Worm (Caenorhabditis elegans): Measurements from ENCODE around the gene ztf-22.
"Not testable (repeated sequence)": the region's sequence is repeated elsewhere in the genome, so short reads cannot be mapped to it uniquely, and the experiment has no call there.

ztf-22 gene

ce11 chrII:13315637-13316523 is 30.3 kb upstream of the ztf-22 start:
- TF ChIP-seq ceh-39 (tag; optimal IDR thresholded peaks at IDR 0.05) (peak; percentile 90), ces-1 (GFP tag; optimal IDR thresholded peaks at IDR 0.05) (peak; percentile 47), hlh-1 (tag; optimal IDR thresholded peaks at IDR 0.05) (no peak)

- TF ChIP-seq blmp-1 (tag; optimal IDR thresholded peaks at IDR 0.05) (no peak), sptf-1 (tag; optimal IDR thresholded peaks at IDR 0.05) (peak; percentile 34)
Observed at ce11 chrII:13310230-13310629, 24.6 kb upstream of the ztf-22 start.

ce11 chrII:13308990-13309389 is 23.4 kb upstream of the ztf-22 start, which contains the start of gene faxc-2:
TSS of gene faxc-2 (plus strand) at chrII:13309290.
- not testable (repeated sequence) for TF ChIP-seq mab-5, M03D4.4, ceh-39 (tag; optimal IDR thresholded peaks at IDR 0.05)

ce11 chrII:13304339-13304938 is 18.8 kb upstream of the ztf-22 start:
- TF ChIP-seq blmp-1 (tag; optimal IDR thresholded peaks at IDR 0.05): no peak
- no peak for TF ChIP-seq lsy-2 (tag; optimal IDR thresholded peaks at IDR 0.05)
- TF ChIP-seq nhr-237 (tag; optimal IDR thresholded peaks at IDR 0.05): no peak
- no peak for TF ChIP-seq zip-8 (tag; optimal IDR thresholded peaks at IDR 0.05)
- TF ChIP-seq nhr-28 (tag; optimal IDR thresholded peaks at IDR 0.05): no peak
- TF ChIP-seq drap-1 (GFP tag; optimal IDR thresholded peaks at IDR 0.05): no peak
- TF ChIP-seq nhr-76 (tag; optimal IDR thresholded peaks at IDR 0.05): no peak
- TF ChIP-seq mep-1 (tag; optimal IDR thresholded peaks at IDR 0.05): no peak
- TF ChIP-seq hlh-1 (tag; optimal IDR thresholded peaks at IDR 0.05): no peak
- no peak for TF ChIP-seq pha-4 (tag; optimal IDR thresholded peaks at IDR 0.05)
- TF ChIP-seq nhr-2 (tag; optimal IDR thresholded peaks at IDR 0.05): no peak
- no peak for TF ChIP-seq ztf-11 (tag; optimal IDR thresholded peaks at IDR 0.05)
- no peak for TF ChIP-seq nhr-12 (tag; optimal IDR thresholded peaks at IDR 0.05)
- TF ChIP-seq sem-2 (GFP tag; optimal IDR thresholded peaks at IDR 0.05): no peak
- TF ChIP-seq unc-62 (GFP tag; optimal IDR thresholded peaks at IDR 0.05): no peak
- no peak for TF ChIP-seq M03D4.4 (tag; optimal IDR thresholded peaks at IDR 0.05)

- no peak for TF ChIP-seq pha-4 (tag; optimal IDR thresholded peaks at IDR 0.05)
- TF ChIP-seq elt-3 (tag; optimal IDR thresholded peaks at IDR 0.05): no peak
- no peak for TF ChIP-seq unc-39 (tag; optimal IDR thresholded peaks at IDR 0.05)
- no peak for TF ChIP-seq ceh-83 (GFP tag; optimal IDR thresholded peaks at IDR 0.05)
- no peak for TF ChIP-seq ces-1 (GFP tag; optimal IDR thresholded peaks at IDR 0.05)
- no peak for TF ChIP-seq nhr-76 (tag; optimal IDR thresholded peaks at IDR 0.05)
- no peak for TF ChIP-seq nhr-2 (tag; optimal IDR thresholded peaks at IDR 0.05)
- TF ChIP-seq M03D4.4 (tag; optimal IDR thresholded peaks at IDR 0.05): no peak
- TF ChIP-seq hlh-1 (tag; optimal IDR thresholded peaks at IDR 0.05): no peak
- TF ChIP-seq unc-62 (GFP tag; optimal IDR thresholded peaks at IDR 0.05): no peak
- no peak for TF ChIP-seq snpc-4 (tag; optimal IDR thresholded peaks at IDR 0.05)
- TF ChIP-seq nhr-237 (tag; optimal IDR thresholded peaks at IDR 0.05): no peak
- no peak for TF ChIP-seq ceh-43 (GFP tag; optimal IDR thresholded peaks at IDR 0.05)
- TF ChIP-seq nhr-12 (tag; optimal IDR thresholded peaks at IDR 0.05): no peak
- TF ChIP-seq tbx-8 (GFP tag; optimal IDR thresholded peaks at IDR 0.05): no peak
- TF ChIP-seq elt-1 (tag; optimal IDR thresholded peaks at IDR 0.05; ENCODE audit: borderline replicate concordance, insufficient read depth): no peak
Observed at ce11 chrII:13300590-13300989, 15.0 kb upstream of the ztf-22 start.

- TF ChIP-seq nhr-237 (tag; optimal IDR thresholded peaks at IDR 0.05) (no peak), tbx-8 (GFP tag; optimal IDR thresholded peaks at IDR 0.05) (no peak), ces-1 (GFP tag; optimal IDR thresholded peaks at IDR 0.05) (no peak), cnd-1 (tag; optimal IDR thresholded peaks at IDR 0.05) (no peak), ceh-83 (GFP tag; optimal IDR thresholded peaks at IDR 0.05) (no peak), lin-32 (GFP tag; optimal IDR thresholded peaks at IDR 0.05) (no peak)
Observed at ce11 chrII:13299166-13299805, 13.7 kb upstream of the ztf-22 start.

All from whole organism, mixed stage, embryonic.